Fruit fly (Drosophila melanogaster) whole organism, embryonic: Measurements from ENCODE around the gene Etfb.

Experiments
- Asciz ChIP-seq: fragments of 200-800 bp; sonication (Bioruptor generic); optimal IDR thresholded peaks from 2 replicates; lab custom pipeline; 2017; ENCODE audit warnings: missing biosample characterization, mild to moderate bottlenecking, missing genetic modification characterization, missing genetic modification reagents
- Atf-2 ChIP-seq: fragments of 200-800 bp; sonication (Bioruptor generic); optimal IDR thresholded peaks from 2 replicates; lab custom pipeline; 2016; ENCODE audit warnings: missing biosample characterization, missing genetic modification characterization
- CG10462 ChIP-seq: fragments of 200-800 bp; sonication (Bioruptor generic); optimal IDR thresholded peaks from 2 replicates; lab custom pipeline; 2016; ENCODE audit warnings: missing biosample characterization, missing genetic modification characterization
- CG18011 ChIP-seq: fragments of 200-800 bp; sonication (Bioruptor generic); optimal IDR thresholded peaks from 2 replicates; lab custom pipeline; 2017; ENCODE audit warnings: missing biosample characterization, missing genetic modification characterization, mild to moderate bottlenecking, moderate library complexity, missing genotype
- CG1832 ChIP-seq: fragments of 200-800 bp; sonication (Bioruptor generic); optimal IDR thresholded peaks from 2 replicates; lab custom pipeline; 2017; ENCODE audit warnings: missing biosample characterization, mild to moderate bottlenecking, missing genetic modification characterization, inconsistent platforms
- CG2129 ChIP-seq: fragments of 200-800 bp; sonication (Bioruptor generic); IDR thresholded peaks from 2 replicates; pipeline ENCODE4 v1.3.6; 2022; ENCODE audit warnings: missing biosample characterization, missing genetic modification characterization; ENCODE audit not compliant: partially characterized antibody
- CG30431 ChIP-seq: fragments of 200-800 bp; sonication (Bioruptor generic); optimal IDR thresholded peaks from 2 replicates; lab custom pipeline; 2017; ENCODE audit warnings: missing biosample characterization, missing genetic modification characterization
- CG3065 ChIP-seq: fragments of 200-800 bp; sonication (Bioruptor generic); optimal IDR thresholded peaks from 2 replicates; lab custom pipeline; 2016; ENCODE audit warnings: missing biosample characterization, missing genetic modification characterization
- CG31388 ChIP-seq: fragments of 200-800 bp; sonication (Bioruptor generic); optimal IDR thresholded peaks from 2 replicates; lab custom pipeline; 2016; ENCODE audit warnings: missing biosample characterization, missing genetic modification characterization
- CG3163 ChIP-seq: fragments of 200-800 bp; sonication (Bioruptor generic); optimal IDR thresholded peaks from 3 replicates; lab custom pipeline; 2016; ENCODE audit warnings: missing biosample characterization, missing genetic modification characterization
- CG34224 ChIP-seq: fragments of 200-800 bp; sonication (Bioruptor generic); IDR thresholded peaks from 3 replicates; pipeline ENCODE4 v1.3.6; 2022; ENCODE audit warnings: missing biosample characterization, missing genetic modification characterization; ENCODE audit not compliant: partially characterized antibody
- CG4282 ChIP-seq: fragments of 200-800 bp; sonication (Bioruptor generic); optimal IDR thresholded peaks from 2 replicates; lab custom pipeline; 2016; ENCODE audit warnings: missing biosample characterization, missing genetic modification characterization
- CG4360 ChIP-seq: fragments of 200-800 bp; sonication (Bioruptor generic); IDR thresholded peaks from 2 replicates; pipeline ENCODE4 v1.3.6; 2022; ENCODE audit warnings: missing biosample characterization, missing genetic modification characterization
- CG4707 ChIP-seq: fragments of 200-800 bp; sonication (Bioruptor generic); optimal IDR thresholded peaks from 2 replicates; lab custom pipeline; 2018; ENCODE audit warnings: missing biosample characterization, mild to moderate bottlenecking, missing genetic modification characterization, moderate library complexity
- CG4730 ChIP-seq: fragments of 200-800 bp; sonication (Bioruptor generic); IDR thresholded peaks from 2 replicates; pipeline ENCODE4 v1.3.6; 2022; ENCODE audit warnings: missing biosample characterization, missing genetic modification characterization
- CG5245 ChIP-seq: fragments of 200-800 bp; sonication (Bioruptor generic); optimal IDR thresholded peaks from 3 replicates; lab custom pipeline; 2016; ENCODE audit warnings: missing biosample characterization, missing genetic modification characterization
- CG5953 ChIP-seq: fragments of 200-800 bp; sonication (Bioruptor generic); IDR thresholded peaks from 2 replicates; pipeline ENCODE4 v1.3.6; 2022; ENCODE audit warnings: missing biosample characterization, missing genetic modification characterization
- CG6254 ChIP-seq: fragments of 200-800 bp; sonication (Bioruptor generic); optimal IDR thresholded peaks from 3 replicates; lab custom pipeline; 2017; ENCODE audit warnings: mild to moderate bottlenecking, missing biosample characterization, missing genetic modification reagents, missing genetic modification characterization
- CG7556 ChIP-seq: fragments of 200-800 bp; sonication (Bioruptor generic); optimal IDR thresholded peaks from 2 replicates; lab custom pipeline; 2017; ENCODE audit warnings: missing biosample characterization, mild to moderate bottlenecking, missing genetic modification characterization
- CG8359 ChIP-seq: fragments of 200-800 bp; sonication (Bioruptor generic); optimal IDR thresholded peaks from 2 replicates; lab custom pipeline; 2017; ENCODE audit warnings: missing biosample characterization, mild to moderate bottlenecking, missing genetic modification characterization, borderline replicate concordance
- CG9797 ChIP-seq: fragments of 200-800 bp; sonication (Bioruptor generic); optimal IDR thresholded peaks from 3 replicates; lab custom pipeline; 2018; ENCODE audit warnings: missing biosample characterization, mild to moderate bottlenecking, missing genetic modification characterization
- CrebB ChIP-seq: fragments of 200-800 bp; sonication (Bioruptor generic); optimal IDR thresholded peaks from 3 replicates; lab custom pipeline; 2018; ENCODE audit warnings: missing biosample characterization, mild to moderate bottlenecking, missing genetic modification characterization
- Dp ChIP-seq: fragments of 200-800 bp; sonication (Bioruptor generic); optimal IDR thresholded peaks from 2 replicates; lab custom pipeline; 2018; ENCODE audit warnings: missing biosample characterization, mild to moderate bottlenecking, missing genetic modification characterization, moderate library complexity
- GATAe ChIP-seq: fragments of 200-800 bp; sonication (Bioruptor generic); conservative IDR thresholded peaks from 2 replicates; pipeline ENCODE4 v1.3.6; 2022; ENCODE audit warnings: missing biosample characterization, missing genetic modification characterization
- Hr78 ChIP-seq, 2 experiments: fragments of 200-800 bp in 1 of 2; fragments of >200 bp in 1 of 2; sonication (Bioruptor generic) in 1 of 2; optimal IDR thresholded peaks; 2 replicates each; lab custom pipeline; 2017 to 2019; ENCODE audit warnings: missing biosample characterization in 2 of 2, missing genetic modification characterization in 2 of 2, mild to moderate bottlenecking in 1 of 2, moderate library complexity in 1 of 2
- Mes4 ChIP-seq: fragments of 200-800 bp; sonication (Bioruptor generic); optimal IDR thresholded peaks from 2 replicates; lab custom pipeline; 2016; ENCODE audit warnings: missing biosample characterization, missing genetic modification characterization
- NC2α ChIP-seq: fragments of 200-800 bp; sonication (Bioruptor generic); optimal IDR thresholded peaks from 2 replicates; lab custom pipeline; 2016; ENCODE audit warnings: missing biosample characterization, missing genetic modification characterization
- NC2β ChIP-seq: fragments of 200-800 bp; sonication (Bioruptor generic); optimal IDR thresholded peaks from 2 replicates; lab custom pipeline; 2016; ENCODE audit warnings: missing biosample characterization, missing genetic modification characterization
- NK7.1 ChIP-seq: fragments of 200-800 bp; sonication (Bioruptor generic); optimal IDR thresholded peaks from 3 replicates; lab custom pipeline; 2016; ENCODE audit warnings: missing biosample characterization, missing genetic modification characterization
- Nf-YA ChIP-seq: fragments of 200-800 bp; sonication (Bioruptor generic); IDR thresholded peaks from 2 replicates; pipeline ENCODE4 v1.3.6; 2022; ENCODE audit warnings: missing biosample characterization, missing genetic modification characterization
- Rx ChIP-seq: fragments of 200-800 bp; sonication (Bioruptor generic); IDR thresholded peaks from 2 replicates; pipeline ENCODE4 v1.3.6; 2022; ENCODE audit warnings: missing biosample characterization, missing genetic modification characterization
- Side ChIP-seq: fragments of 200-800 bp; sonication (Bioruptor generic); optimal IDR thresholded peaks from 2 replicates; lab custom pipeline; 2016; ENCODE audit warnings: missing biosample characterization, missing genetic modification characterization
- Ssrp ChIP-seq: fragments of 200-800 bp; sonication (Bioruptor generic); optimal IDR thresholded peaks from 2 replicates; lab custom pipeline; 2018; ENCODE audit warnings: missing biosample characterization, mild to moderate bottlenecking, missing genetic modification characterization, moderate library complexity
- Usf ChIP-seq: fragments of 200-800 bp; sonication (Bioruptor generic); optimal IDR thresholded peaks from 2 replicates; lab custom pipeline; 2017; ENCODE audit warnings: missing genotype, missing biosample characterization, missing genetic modification characterization
- ac ChIP-seq: fragments of 200-800 bp; sonication (Bioruptor generic); optimal IDR thresholded peaks from 3 replicates; lab custom pipeline; 2017; ENCODE audit warnings: missing biosample characterization, mild to moderate bottlenecking, missing genetic modification characterization
- al ChIP-seq: fragments of 200-800 bp; sonication (Bioruptor generic); IDR thresholded peaks from 2 replicates; pipeline ENCODE4 v1.3.6; 2022; ENCODE audit warnings: missing biosample characterization, missing genetic modification characterization
- az2 ChIP-seq: fragments of 200-800 bp; sonication (Bioruptor generic); optimal IDR thresholded peaks from 3 replicates; lab custom pipeline; 2016; ENCODE audit warnings: missing biosample characterization, missing genetic modification characterization
- esg ChIP-seq: fragments of 200-800 bp; sonication (Bioruptor generic); conservative IDR thresholded peaks from 2 replicates; pipeline ENCODE4 v1.3.6; 2022; ENCODE audit warnings: missing biosample characterization, missing genetic modification characterization
- gt ChIP-seq: fragments of 200-800 bp; sonication (Bioruptor generic); IDR thresholded peaks from 2 replicates; pipeline ENCODE4 v1.3.6; 2022; ENCODE audit warnings: missing biosample characterization, missing genetic modification characterization
- kah ChIP-seq: fragments of 200-800 bp; sonication (Bioruptor generic); optimal IDR thresholded peaks from 2 replicates; lab custom pipeline; 2018; ENCODE audit warnings: missing biosample characterization, mild to moderate bottlenecking, missing genetic modification characterization
- nau ChIP-seq: fragments of 200-800 bp; sonication (Bioruptor generic); optimal IDR thresholded peaks from 3 replicates; lab custom pipeline; 2017; ENCODE audit warnings: missing biosample characterization, mild to moderate bottlenecking, missing genetic modification characterization, missing genetic modification reagents
- phol ChIP-seq: fragments of 200-800 bp; sonication (Bioruptor generic); optimal IDR thresholded peaks from 3 replicates; lab custom pipeline; 2018; ENCODE audit warnings: missing biosample characterization, mild to moderate bottlenecking, missing genetic modification characterization, moderate library complexity
- sd ChIP-seq: fragments of 200-800 bp; sonication (Bioruptor generic); optimal IDR thresholded peaks from 3 replicates; lab custom pipeline; 2018; ENCODE audit warnings: missing biosample characterization, mild to moderate bottlenecking, missing genetic modification characterization, moderate library complexity
- sima ChIP-seq: fragments of 200-800 bp; sonication (Bioruptor generic); optimal IDR thresholded peaks from 2 replicates; lab custom pipeline; 2016; ENCODE audit warnings: missing biosample characterization, missing genetic modification characterization
- sob ChIP-seq: fragments of 200-800 bp; sonication (Bioruptor generic); IDR thresholded peaks from 2 replicates; pipeline ENCODE4 v1.3.6; 2022; ENCODE audit warnings: missing biosample characterization, missing genetic modification characterization
- sr ChIP-seq: fragments of 200-800 bp; sonication (Bioruptor generic); IDR thresholded peaks from 3 replicates; pipeline ENCODE4 v1.3.6; 2022; ENCODE audit warnings: missing biosample characterization, missing genetic modification characterization
- trem ChIP-seq: fragments of 200-800 bp; optimal IDR thresholded peaks from 3 replicates; lab custom pipeline; 2019; ENCODE audit warnings: missing biosample characterization, mild to moderate bottlenecking, missing genetic modification characterization, moderate library complexity
- unc-4 ChIP-seq: fragments of 200-800 bp; sonication (Bioruptor generic); IDR thresholded peaks from 2 replicates; pipeline ENCODE4 v1.3.6; 2022; ENCODE audit warnings: missing biosample characterization, missing genetic modification characterization; ENCODE audit not compliant: partially characterized antibody
- usp ChIP-seq: fragments of >200 bp; optimal IDR thresholded peaks from 2 replicates; lab custom pipeline; 2017; ENCODE audit warnings: missing biosample characterization, missing genetic modification characterization
- vvl ChIP-seq: fragments of 200-800 bp; sonication (Bioruptor generic); IDR thresholded peaks from 2 replicates; pipeline ENCODE4 v1.3.6; 2022; ENCODE audit warnings: missing biosample characterization, missing genetic modification characterization
- zf30C ChIP-seq: fragments of 200-800 bp; sonication (Bioruptor generic); optimal IDR thresholded peaks from 3 replicates; lab custom pipeline; 2018; ENCODE audit warnings: missing biosample characterization, mild to moderate bottlenecking, missing genetic modification characterization
- zfh2 ChIP-seq: fragments of 200-800 bp; sonication (Bioruptor generic); optimal IDR thresholded peaks from 2 replicates; lab custom pipeline; 2016; ENCODE audit warnings: missing biosample characterization, missing genetic modification characterization

The Etfb gene

DNA sequence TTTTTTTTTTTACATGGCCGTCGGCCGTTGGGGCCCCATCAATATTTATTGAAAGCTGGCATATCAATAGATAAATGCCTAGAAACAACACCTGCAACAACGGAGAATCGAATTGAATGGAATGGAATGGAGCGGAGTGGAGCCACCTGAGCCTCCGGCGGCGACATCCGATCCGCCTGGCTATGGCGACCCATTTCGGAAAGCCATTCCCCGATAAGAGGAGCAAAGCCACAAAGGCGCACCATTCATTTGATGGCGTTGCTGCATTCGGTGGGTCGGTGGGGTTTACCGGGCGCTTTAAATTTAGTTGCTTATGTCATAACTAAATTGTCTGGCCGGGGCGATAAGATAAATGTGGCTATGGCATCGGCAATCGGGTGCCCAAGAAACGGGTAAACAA lies 20.9 kb downstream of the Etfb start (continued):
- TF ChIP-seq Asciz (GFP tag; lab: Kevin White, UChicago) (no peak), Rx (GFP tag; lab: Robert Waterston, UW) (no peak), az2 (GFP tag; lab: Kevin White, UChicago) (no peak), Mes4 (GFP tag; lab: Kevin White, UChicago) (no peak), NK7.1 (GFP tag; lab: Kevin White, UChicago) (no peak), usp (GFP tag; lab: Kevin White, UChicago) (no peak), sd (tag; lab: Kevin White, UChicago) (peak; percentile 10), trem (no peak), kah (GFP tag; lab: Kevin White, UChicago) (no peak), CG5245 (no peak), CG30431 (no peak), zfh2 (GFP tag; lab: Kevin White, UChicago) (no peak), nau (GFP tag; lab: Kevin White, UChicago) (no peak), CG6254 (GFP tag; lab: Kevin White, UChicago) (peak; percentile 44), CG9797 (GFP tag; lab: Kevin White, UChicago) (no peak), CG2129 (GFP tag; lab: Robert Waterston, UW) (no peak), Atf-2 (GFP tag; lab: Kevin White, UChicago) (no peak), CG3065 (GFP tag; lab: Kevin White, UChicago) (no peak), CG10462 (GFP tag; lab: Kevin White, UChicago) (no peak), CG34224 (GFP tag; lab: Robert Waterston, UW) (no peak), CG1832 (GFP tag; lab: Kevin White, UChicago) (no peak), CrebB (tag; lab: Kevin White, UChicago) (no peak), al (GFP tag; lab: Robert Waterston, UW) (no peak), CG31388 (GFP tag; lab: Kevin White, UChicago) (no peak), CG4360 (GFP tag; lab: Robert Waterston, UW) (no peak), GATAe (GFP tag; lab: Robert Waterston, UW) (peak; percentile 20), CG4707 (no peak), sr (no peak), Dp (GFP tag; lab: Kevin White, UChicago) (no peak), NC2β (GFP tag; lab: Kevin White, UChicago) (no peak), phol (tag; lab: Kevin White, UChicago) (no peak), sima (GFP tag; lab: Kevin White, UChicago) (no peak), CG3163 (GFP tag; lab: Kevin White, UChicago) (no peak), CG7556 (GFP tag; lab: Kevin White, UChicago) (no peak), ac (GFP tag; lab: Kevin White, UChicago) (no peak), Side (GFP tag; lab: Kevin White, UChicago) (no peak), CG4282 (GFP tag; lab: Kevin White, UChicago) (no peak), sob (GFP tag; lab: Robert Waterston, UW) (0 out of 2 replicates have a peak, but pooled peaks have one; percentile 8), gt (no peak), zf30C (GFP tag; lab: Kevin White, UChicago) (no peak), Ssrp (tag; lab: Kevin White, UChicago) (no peak), CG8359 (GFP tag; lab: Kevin White, UChicago) (no peak), vvl (GFP tag; lab: Robert Waterston, UW) (0 out of 2 replicates have a peak, but pooled peaks have one; percentile 8), Hr78 (GFP tag; optimal IDR thresholded peaks at IDR 0.05; lab: Kevin White, UChicago) (peak in 1 of 2 experiments; percentile 56), CG4730 (GFP tag; lab: Robert Waterston, UW) (no peak), NC2α (GFP tag; lab: Kevin White, UChicago) (no peak), CG5953 (GFP tag; lab: Robert Waterston, UW) (no peak), CG18011 (GFP tag; lab: Kevin White, UChicago) (no peak), esg (GFP tag; lab: Robert Waterston, UW) (no peak), Nf-YA (GFP tag; lab: Robert Waterston, UW) (no peak), Usf (GFP tag; lab: Kevin White, UChicago) (no peak), unc-4 (GFP tag; lab: Robert Waterston, UW) (no peak)
